Worm (Caenorhabditis elegans): Measurements from ENCODE around the gene ZK287.7.

ce11 chrV:9714909-9715308 is 22.0 kb downstream of the ZK287.7 start, which contains the start of gene F40F9.3:
- no peak for TF ChIP-seq nhr-28 (tag; optimal IDR thresholded peaks at IDR 0.05)
- no peak for TF ChIP-seq php-3 (GFP tag; IDR thresholded peaks at IDR 0.05)
- TF ChIP-seq skn-1 (tag; optimal IDR thresholded peaks at IDR 0.05) = no peak
- TF ChIP-seq lir-3 (tag; optimal IDR thresholded peaks at IDR 0.05) = no peak
- no peak for TF ChIP-seq snpc-1.2 (GFP tag; IDR thresholded peaks at IDR 0.05)
- no peak for TF ChIP-seq pha-4 (GFP tag; IDR thresholded peaks at IDR 0.05)
- no peak for TF ChIP-seq pha-4 (tag; optimal IDR thresholded peaks at IDR 0.05)
- TF ChIP-seq ctbp-1 (GFP tag; IDR thresholded peaks at IDR 0.05) = no peak
- no peak for TF ChIP-seq R02D3.7 (tag; optimal IDR thresholded peaks at IDR 0.05)
- TF ChIP-seq unc-62 (GFP tag; optimal IDR thresholded peaks at IDR 0.05 in 1 of 2) = no peak
- TF ChIP-seq unc-62 (tag; optimal IDR thresholded peaks at IDR 0.05) = no peak
- no peak for TF ChIP-seq zip-2 (tag; optimal IDR thresholded peaks at IDR 0.05)
- no peak for TF ChIP-seq lin-15B (tag; optimal IDR thresholded peaks at IDR 0.05)
- TF ChIP-seq mep-1 (tag; optimal IDR thresholded peaks at IDR 0.05) = no peak
- no peak for TF ChIP-seq F44E2.7 (GFP tag; IDR thresholded peaks at IDR 0.05)
